Worm (Caenorhabditis elegans): ENCODE results near the gene lido-17.

Gene lido-17

ce11 chrII:9347444-9347843, 45.2 kb downstream of the lido-17 start:
- TF ChIP-seq B0310.2 (tag; optimal IDR thresholded peaks at IDR 0.05) = no peak
- no peak for TF ChIP-seq scrt-1 (GFP tag; IDR thresholded peaks at IDR 0.05)
- no peak for TF ChIP-seq flt-1 (GFP tag; IDR thresholded peaks at IDR 0.05)

ce11 chrII:9346490-9346889, 46.1 kb downstream of the lido-17 start, which contains the start of gene F42A8.1:
F42A8.1 (minus strand) TSS chrII:9346590.
- TF ChIP-seq F13C5.2 (tag; optimal IDR thresholded peaks at IDR 0.05) (no peak), sea-1 (GFP tag; conservative IDR thresholded peaks at IDR 0.05) (0 out of 2 replicates have a peak, but pooled peaks have one; percentile 44)

ce11 chrII:9345794-9346193, 46.8 kb downstream of the lido-17 start:
- TF ChIP-seq ceh-36 (tag; optimal IDR thresholded peaks at IDR 0.05) (no peak), flt-1 (GFP tag; IDR thresholded peaks at IDR 0.05) (no peak), hmg-4 (GFP tag; optimal IDR thresholded peaks at IDR 0.05) (no peak), F13C5.2 (tag; optimal IDR thresholded peaks at IDR 0.05) (no peak), hnd-1 (tag; optimal IDR thresholded peaks at IDR 0.05) (no peak), sea-1 (GFP tag; conservative IDR thresholded peaks at IDR 0.05) (no peak), ama-1 (optimal IDR thresholded peaks at IDR 0.05) (no peak), ceh-13 (GFP tag; optimal IDR thresholded peaks at IDR 0.05) (no peak), tbx-11 (GFP tag; IDR thresholded peaks at IDR 0.05) (no peak), tbx-37 (GFP tag; conservative IDR thresholded peaks at IDR 0.05) (no peak), scrt-1 (GFP tag; IDR thresholded peaks at IDR 0.05) (no peak), hmbx-1 (tag; optimal IDR thresholded peaks at IDR 0.05) (no peak), aly-1 (tag; optimal IDR thresholded peaks at IDR 0.05) (no peak), tra-4 (tag; optimal IDR thresholded peaks at IDR 0.05) (no peak), pes-1 (GFP tag; IDR thresholded peaks at IDR 0.05) (no peak), ets-7 (tag; optimal IDR thresholded peaks at IDR 0.05) (no peak), B0310.2 (tag; optimal IDR thresholded peaks at IDR 0.05) (no peak)

ce11 chrII:9345116-9345515, 47.5 kb downstream of the lido-17 start:
- no peak for TF ChIP-seq tbx-37 (GFP tag; conservative IDR thresholded peaks at IDR 0.05)
- no peak for TF ChIP-seq ceh-13 (GFP tag; optimal IDR thresholded peaks at IDR 0.05)
- no peak for TF ChIP-seq hmg-4 (GFP tag; optimal IDR thresholded peaks at IDR 0.05)
- TF ChIP-seq hnd-1 (tag; optimal IDR thresholded peaks at IDR 0.05) = no peak
- TF ChIP-seq scrt-1 (GFP tag; IDR thresholded peaks at IDR 0.05) = no peak
- no peak for TF ChIP-seq ets-7 (tag; optimal IDR thresholded peaks at IDR 0.05)
- TF ChIP-seq pes-1 (GFP tag; IDR thresholded peaks at IDR 0.05) = no peak
- TF ChIP-seq hmbx-1 (tag; optimal IDR thresholded peaks at IDR 0.05) = no peak
- no peak for TF ChIP-seq F13C5.2 (tag; optimal IDR thresholded peaks at IDR 0.05)
- TF ChIP-seq ceh-36 (tag; optimal IDR thresholded peaks at IDR 0.05) = no peak
- no peak for TF ChIP-seq ama-1 (optimal IDR thresholded peaks at IDR 0.05)
- TF ChIP-seq tbx-11 (GFP tag; IDR thresholded peaks at IDR 0.05) = no peak
- no peak for TF ChIP-seq B0310.2 (tag; optimal IDR thresholded peaks at IDR 0.05)
- TF ChIP-seq sea-1 (GFP tag; conservative IDR thresholded peaks at IDR 0.05) = no peak
- no peak for TF ChIP-seq tra-4 (tag; optimal IDR thresholded peaks at IDR 0.05)
- TF ChIP-seq flt-1 (GFP tag; IDR thresholded peaks at IDR 0.05) = no peak

ce11 chrII:9343955-9344354, 48.7 kb downstream of the lido-17 start:
- TF ChIP-seq hmg-4 (GFP tag; optimal IDR thresholded peaks at IDR 0.05) (no peak), scrt-1 (GFP tag; IDR thresholded peaks at IDR 0.05) (no peak), tbx-11 (GFP tag; IDR thresholded peaks at IDR 0.05) (no peak), ceh-36 (tag; optimal IDR thresholded peaks at IDR 0.05) (no peak), tra-4 (tag; optimal IDR thresholded peaks at IDR 0.05) (no peak), B0310.2 (tag; optimal IDR thresholded peaks at IDR 0.05) (no peak), hnd-1 (tag; optimal IDR thresholded peaks at IDR 0.05) (no peak), ama-1 (optimal IDR thresholded peaks at IDR 0.05) (no peak)

- TF ChIP-seq hmg-4 (GFP tag; optimal IDR thresholded peaks at IDR 0.05) (no peak), tra-4 (tag; optimal IDR thresholded peaks at IDR 0.05) (no peak), hmbx-1 (tag; optimal IDR thresholded peaks at IDR 0.05) (no peak), ama-1 (optimal IDR thresholded peaks at IDR 0.05) (no peak), aly-1 (tag; optimal IDR thresholded peaks at IDR 0.05) (no peak), scrt-1 (GFP tag; IDR thresholded peaks at IDR 0.05) (no peak), tbx-11 (GFP tag; IDR thresholded peaks at IDR 0.05) (no peak), hnd-1 (tag; optimal IDR thresholded peaks at IDR 0.05) (no peak), tbx-37 (GFP tag; conservative IDR thresholded peaks at IDR 0.05) (no peak), F13C5.2 (tag; optimal IDR thresholded peaks at IDR 0.05) (no peak), ceh-36 (tag; optimal IDR thresholded peaks at IDR 0.05) (no peak), flt-1 (GFP tag; IDR thresholded peaks at IDR 0.05) (no peak), ceh-13 (GFP tag; optimal IDR thresholded peaks at IDR 0.05) (no peak), B0310.2 (tag; optimal IDR thresholded peaks at IDR 0.05) (no peak), pes-1 (GFP tag; IDR thresholded peaks at IDR 0.05) (no peak), sea-1 (GFP tag; conservative IDR thresholded peaks at IDR 0.05) (no peak), ets-7 (tag; optimal IDR thresholded peaks at IDR 0.05) (no peak)
Measured at ce11 chrII:9338859-9339258, 53.8 kb downstream of the lido-17 start, which contains the start of gene ttll-12. ttll-12 (plus strand) TSS chrII:9338997.

ce11 chrII:9336651-9337050, 56.0 kb downstream of the lido-17 start:
- no peak for TF ChIP-seq tra-4 (tag; optimal IDR thresholded peaks at IDR 0.05)
- no peak for TF ChIP-seq ceh-13 (GFP tag; optimal IDR thresholded peaks at IDR 0.05)
- no peak for TF ChIP-seq ama-1 (optimal IDR thresholded peaks at IDR 0.05)
- TF ChIP-seq hnd-1 (tag; optimal IDR thresholded peaks at IDR 0.05) = no peak
- TF ChIP-seq sea-1 (GFP tag; conservative IDR thresholded peaks at IDR 0.05) = no peak
- no peak for TF ChIP-seq hmbx-1 (tag; optimal IDR thresholded peaks at IDR 0.05)
- TF ChIP-seq scrt-1 (GFP tag; IDR thresholded peaks at IDR 0.05) = no peak
- no peak for TF ChIP-seq ets-7 (tag; optimal IDR thresholded peaks at IDR 0.05)
- TF ChIP-seq B0310.2 (tag; optimal IDR thresholded peaks at IDR 0.05) = no peak
